Worm (Caenorhabditis elegans) whole organism, L4 larva: ENCODE data around the gene T10G3.3.

Source experiments
- F10B5.3 ChIP-seq: sonication (generic microtip); optimal IDR thresholded peaks from 2 replicates; lab custom pipeline; 2016; ENCODE audit warnings: mild to moderate bottlenecking, missing genetic modification characterization, missing compliant biosample characterization
- R02D3.7 ChIP-seq: fragments of 150-350 bp; sonication (generic microtip); optimal IDR thresholded peaks from 3 replicates; lab custom pipeline; 2014; ENCODE audit warnings: missing biosample characterization, missing genetic modification characterization
- T20F7.1 ChIP-seq: fragments of 200-800 bp; sonication (Bioruptor generic); optimal IDR thresholded peaks from 2 replicates; lab custom pipeline; 2018; ENCODE audit warnings: mild to moderate bottlenecking, missing genetic modification characterization, missing compliant biosample characterization
- Y105C5A.15 ChIP-seq: fragments of 200-800 bp; sonication (Bioruptor generic); IDR thresholded peaks from 2 replicates; pipeline ENCODE4 v1.3.6; 2022; ENCODE audit warnings: missing genetic modification characterization, missing compliant biosample characterization
- aha-1 ChIP-seq: fragments of 150-350 bp; peaks from one replicate; lab custom pipeline; 2014; ENCODE audit warnings: missing biosample characterization, missing genetic modification characterization
- ama-1 ChIP-seq: fragments of 150-350 bp; optimal IDR thresholded peaks from 2 replicates; lab custom pipeline; 2014; ENCODE audit warnings: inconsistent platforms, mixed read lengths
- ceh-28 ChIP-seq: fragments of 150-350 bp; optimal IDR thresholded peaks from 2 replicates; lab custom pipeline; 2014; ENCODE audit warnings: missing biosample characterization, missing genetic modification reagents, missing genetic modification characterization
- ceh-44 ChIP-seq: fragments of 200-800 bp; sonication (Bioruptor generic); IDR thresholded peaks from 2 replicates; pipeline ENCODE4 v1.3.6; 2022; ENCODE audit warnings: missing genetic modification reagents, missing genetic modification characterization, missing compliant biosample characterization
- ceh-62 ChIP-seq: sonication (generic microtip); optimal IDR thresholded peaks from 2 replicates; lab custom pipeline; 2017; ENCODE audit warnings: missing biosample characterization, missing genetic modification characterization
- ces-1 ChIP-seq: fragments of 150-350 bp; sonication (generic microtip); optimal IDR thresholded peaks from 4 replicates; lab custom pipeline; 2014; ENCODE audit warnings: missing biosample characterization, missing genetic modification reagents, missing genetic modification characterization
- ctbp-1 ChIP-seq: fragments of 200-800 bp; sonication (Bioruptor generic); IDR thresholded peaks from 2 replicates; pipeline ENCODE4 v1.3.6; 2022; ENCODE audit warnings: missing genetic modification reagents, missing genetic modification characterization, missing compliant biosample characterization
- daf-12 ChIP-seq: fragments of 150-350 bp; optimal IDR thresholded peaks from 2 replicates; lab custom pipeline; 2014; ENCODE audit warnings: missing biosample characterization, missing genetic modification reagents, missing genetic modification characterization
- daf-16 ChIP-seq, 3 experiments: sonication (generic microtip); optimal IDR thresholded peaks; 2 replicates each; lab custom pipeline; 2016 to 2017; ENCODE audit warnings: missing genetic modification characterization in 3 of 3, missing genetic modification reagents in 3 of 3, mild to moderate bottlenecking in 2 of 3, missing compliant biosample characterization in 2 of 3, missing biosample characterization in 1 of 3, moderate library complexity in 1 of 3
- dmd-8 ChIP-seq: fragments of 200-800 bp; sonication (Bioruptor generic); IDR thresholded peaks from 2 replicates; pipeline ENCODE4 v1.3.6; 2022; ENCODE audit warnings: missing genetic modification characterization, missing compliant biosample characterization
- dmd-9 ChIP-seq: fragments of 200-800 bp; sonication (Bioruptor generic); IDR thresholded peaks from 2 replicates; pipeline ENCODE4 v1.3.6; 2022; ENCODE audit warnings: missing genetic modification reagents, missing genetic modification characterization, missing compliant biosample characterization
- duxl-1 ChIP-seq: sonication (generic microtip); optimal IDR thresholded peaks from 2 replicates; lab custom pipeline; 2016; ENCODE audit warnings: mild to moderate bottlenecking, missing genetic modification characterization, moderate library complexity, missing compliant biosample characterization; ENCODE audit not compliant: poor library complexity
- dve-1 ChIP-seq: sonication (generic microtip); optimal IDR thresholded peaks from 2 replicates; lab custom pipeline; 2017; ENCODE audit warnings: antibody characterized with exemption, mild to moderate bottlenecking, missing genetic modification characterization, missing compliant biosample characterization; ENCODE audit not compliant: insufficient read depth
- jun-1 ChIP-seq: fragments of 150-350 bp; optimal IDR thresholded peaks from 2 replicates; lab custom pipeline; 2014; ENCODE audit warnings: missing biosample characterization, missing genetic modification reagents, missing genetic modification characterization
- lim-7 ChIP-seq: fragments of 200-800 bp; sonication (Bioruptor generic); IDR thresholded peaks from 2 replicates; pipeline ENCODE4 v1.3.6; 2022; ENCODE audit warnings: missing genetic modification characterization, missing compliant biosample characterization
- lin-15B ChIP-seq: fragments of 150-350 bp; sonication (generic microtip); optimal IDR thresholded peaks from 3 replicates; lab custom pipeline; 2014; ENCODE audit warnings: missing biosample characterization, missing genetic modification characterization
- lin-38 ChIP-seq: fragments of 200-800 bp; sonication (Bioruptor generic); IDR thresholded peaks from 2 replicates; pipeline ENCODE4 v1.3.6; 2022; ENCODE audit warnings: missing genetic modification reagents, missing genetic modification characterization, missing compliant biosample characterization
- lir-3 ChIP-seq: sonication (generic microtip); optimal IDR thresholded peaks from 2 replicates; lab custom pipeline; 2016; ENCODE audit warnings: mild to moderate bottlenecking, missing genetic modification characterization, missing compliant biosample characterization
- lsy-2 ChIP-seq, 2 experiments: fragments of 150-350 bp in 1 of 2; sonication (generic microtip) in 1 of 2; optimal IDR thresholded peaks; 2 replicates each; lab custom pipeline; 2014 to 2017; ENCODE audit warnings: missing biosample characterization in 2 of 2, missing genetic modification characterization in 2 of 2
- madf-9 ChIP-seq: fragments of 200-800 bp; sonication (Bioruptor generic); conservative IDR thresholded peaks from 2 replicates; pipeline ENCODE4 v1.3.6; 2022; ENCODE audit warnings: missing genetic modification reagents, missing genetic modification characterization, missing compliant biosample characterization
- mdl-1 ChIP-seq, 2 experiments: fragments of 150-350 bp in 1 of 2; sonication (generic microtip) in 1 of 2; optimal IDR thresholded peaks; 2 replicates each; lab custom pipeline; 2014 to 2017; ENCODE audit warnings: missing biosample characterization in 2 of 2, missing genetic modification characterization in 2 of 2
- mes-2 ChIP-seq: sonication (generic microtip); optimal IDR thresholded peaks from 2 replicates; lab custom pipeline; 2016; ENCODE audit warnings: missing genotype, mild to moderate bottlenecking, missing genetic modification characterization, missing compliant biosample characterization; ENCODE audit not compliant: poor library complexity, severe bottlenecking
- mxl-2 ChIP-seq: fragments of 200-800 bp; sonication (Bioruptor generic); conservative IDR thresholded peaks from 2 replicates; pipeline ENCODE4 v1.3.6; 2022; ENCODE audit warnings: missing genetic modification reagents, missing genetic modification characterization, missing compliant biosample characterization
- nhr-11 ChIP-seq: fragments of 150-350 bp; optimal IDR thresholded peaks from 2 replicates; lab custom pipeline; 2014; ENCODE audit warnings: missing biosample characterization, missing genetic modification characterization
- nhr-111 ChIP-seq: fragments of 200-800 bp; sonication (Bioruptor generic); optimal IDR thresholded peaks from 2 replicates; lab custom pipeline; 2018; ENCODE audit warnings: mild to moderate bottlenecking, missing genetic modification characterization, missing compliant biosample characterization
- nhr-237 ChIP-seq: sonication (generic microtip); optimal IDR thresholded peaks from 2 replicates; lab custom pipeline; 2017; ENCODE audit warnings: missing biosample characterization, missing genetic modification characterization
- nhr-25 ChIP-seq: sonication (generic microtip); optimal IDR thresholded peaks from 2 replicates; lab custom pipeline; 2017; ENCODE audit warnings: missing genetic modification characterization, mild to moderate bottlenecking, missing compliant biosample characterization, antibody characterized with exemption, moderate library complexity, borderline replicate concordance; ENCODE audit not compliant: insufficient read depth
- nhr-28 ChIP-seq: fragments of 150-350 bp; optimal IDR thresholded peaks from 2 replicates; lab custom pipeline; 2014; ENCODE audit warnings: missing biosample characterization, missing genetic modification characterization
- nhr-48 ChIP-seq: sonication (generic microtip); optimal IDR thresholded peaks from 2 replicates; lab custom pipeline; 2016; ENCODE audit warnings: mild to moderate bottlenecking, missing genetic modification characterization, missing compliant biosample characterization
- nhr-76 ChIP-seq: fragments of 150-350 bp; optimal IDR thresholded peaks from 2 replicates; lab custom pipeline; 2014; ENCODE audit warnings: missing biosample characterization, missing genetic modification characterization
- nhr-77 ChIP-seq: fragments of 150-350 bp; optimal IDR thresholded peaks from 2 replicates; lab custom pipeline; 2014; ENCODE audit warnings: missing biosample characterization, missing genetic modification characterization
- pqm-1 ChIP-seq: sonication (generic microtip); optimal IDR thresholded peaks from 2 replicates; lab custom pipeline; 2017; ENCODE audit warnings: missing biosample characterization, missing genetic modification characterization
- rbr-2 ChIP-seq: sonication (generic microtip); optimal IDR thresholded peaks from 2 replicates; lab custom pipeline; 2016; ENCODE audit warnings: missing genotype, missing genetic modification characterization, missing compliant biosample characterization
- snpc-4 ChIP-seq: fragments of 150-350 bp; optimal IDR thresholded peaks from 2 replicates; lab custom pipeline; 2014; ENCODE audit warnings: missing biosample characterization, missing genetic modification characterization
- spr-1 ChIP-seq: sonication (generic microtip); optimal IDR thresholded peaks from 2 replicates; lab custom pipeline; 2016; ENCODE audit warnings: mild to moderate bottlenecking, missing genetic modification characterization, missing compliant biosample characterization
- spr-3 ChIP-seq: fragments of 200-800 bp; sonication (Bioruptor generic); optimal IDR thresholded peaks from 2 replicates; lab custom pipeline; 2018; ENCODE audit warnings: mild to moderate bottlenecking, missing genetic modification characterization, missing compliant biosample characterization
- unc-130 ChIP-seq: sonication (generic microtip); optimal IDR thresholded peaks from 2 replicates; lab custom pipeline; 2016; ENCODE audit warnings: missing genetic modification reagents, missing genetic modification characterization, missing compliant biosample characterization
- unc-62 ChIP-seq, 3 experiments: fragments of 150-350 bp in 1 of 3; sonication (generic microtip); optimal IDR thresholded peaks in 2 of 3; peaks in 1 of 3; 1 replicate in 1 of 3; 2 replicates in 2 of 3; lab custom pipeline; 2014 to 2017; ENCODE audit warnings: missing biosample characterization in 3 of 3, missing genetic modification characterization in 3 of 3, missing genetic modification reagents in 3 of 3, missing genotype in 1 of 3
- zag-1 ChIP-seq: fragments of 150-350 bp; optimal IDR thresholded peaks from 2 replicates; lab custom pipeline; 2014; ENCODE audit warnings: missing biosample characterization, missing genetic modification characterization
- zfp-3 ChIP-seq: fragments of 200-800 bp; sonication (Bioruptor generic); conservative IDR thresholded peaks from 2 replicates; pipeline ENCODE4 v1.3.6; 2022; ENCODE audit warnings: missing genetic modification reagents, missing genetic modification characterization, missing compliant biosample characterization

Gene T10G3.3

ce11 chrV:13489830-13490229 lies at the start of gene T10G3.3:
T10G3.3 (minus strand) TSS chrV:13490199.
- TF ChIP-seq zag-1 = no peak
- no peak for TF ChIP-seq nhr-77 (tag; lab: Kevin White, UChicago)
- peak; percentile 4 for TF ChIP-seq nhr-25 (tag; lab: Kevin White, UChicago)
- peak; percentile 87 for TF ChIP-seq aha-1
- peak; percentile 63 for TF ChIP-seq nhr-28 (tag; lab: Kevin White, UChicago)
- TF ChIP-seq ceh-62 = no peak
- peak in 1 of 2 experiments; percentile 23 for TF ChIP-seq unc-62 (GFP tag; optimal IDR thresholded peaks at IDR 0.05 in 1 of 2; lab: Kevin White, UChicago)
- no peak for TF ChIP-seq unc-62 (tag; optimal IDR thresholded peaks at IDR 0.05; lab: Kevin White, UChicago)
- TF ChIP-seq zfp-3 (GFP tag; lab: Robert Waterston, UW) = no peak
- TF ChIP-seq, all 104 proteins: peak for 4

ce11 chrV:13536058-13536579 lies 46.1 kb upstream of the T10G3.3 start, which contains the start of gene frpr-5:
frpr-5 (minus strand) TSS chrV:13536108.
- TF ChIP-seq zfp-3 (GFP tag; lab: Robert Waterston, UW) (no peak), mxl-2 (GFP tag; lab: Robert Waterston, UW) (no peak), nhr-237 (tag; lab: Kevin White, UChicago) (no peak), T20F7.1 (no peak), rbr-2 (tag; lab: Kevin White, UChicago) (no peak)
- TF ChIP-seq, all 104 proteins: peak for 0

ce11 chrV:13532469-13532868 lies 42.5 kb upstream of the T10G3.3 start:
- TF ChIP-seq lin-15B (tag; lab: Kevin White, UChicago) = no peak
- TF ChIP-seq dve-1 (tag; lab: Kevin White, UChicago) = peak; percentile 46
- TF ChIP-seq mes-2 = no peak
- no peak for TF ChIP-seq R02D3.7
- no peak for TF ChIP-seq ctbp-1 (GFP tag; lab: Robert Waterston, UW)
- no peak for TF ChIP-seq lin-38 (GFP tag; lab: Robert Waterston, UW)
- peak; percentile 21 for TF ChIP-seq nhr-28 (tag; lab: Kevin White, UChicago)
- TF ChIP-seq unc-130 (GFP tag; lab: Kevin White, UChicago) = no peak
- TF ChIP-seq rbr-2 (tag; lab: Kevin White, UChicago) = no peak
- no peak for TF ChIP-seq daf-16 (GFP tag; optimal IDR thresholded peaks at IDR 0.05; lab: Kevin White, UChicago)
- TF ChIP-seq daf-16 (tag; optimal IDR thresholded peaks at IDR 0.05; lab: Kevin White, UChicago) = peak; percentile 99
- no peak for TF ChIP-seq spr-3 (GFP tag; lab: Kevin White, UChicago)

- no peak for TF ChIP-seq jun-1 (tag; lab: Kevin White, UChicago)
- no peak for TF ChIP-seq ceh-28 (tag; lab: Kevin White, UChicago)
- TF ChIP-seq mdl-1 (tag; optimal IDR thresholded peaks at IDR 0.05; lab: Kevin White, UChicago) = no peak
- TF ChIP-seq ama-1 (lab: Kevin White, UChicago) = no peak
- no peak for TF ChIP-seq Y105C5A.15 (GFP tag; lab: Robert Waterston, UW)
- TF ChIP-seq ces-1 = no peak
- TF ChIP-seq snpc-4 (tag; lab: Kevin White, UChicago) = no peak
- TF ChIP-seq unc-130 (GFP tag; lab: Kevin White, UChicago) = no peak
- peak; percentile 70 for TF ChIP-seq pqm-1 (tag; lab: Kevin White, UChicago)
- TF ChIP-seq spr-1 (tag; lab: Kevin White, UChicago) = no peak
- TF ChIP-seq lim-7 = no peak
- TF ChIP-seq F10B5.3 (tag; lab: Kevin White, UChicago) = no peak
- TF ChIP-seq nhr-25 (tag; lab: Kevin White, UChicago) = no peak
- TF ChIP-seq dmd-9 (GFP tag; lab: Robert Waterston, UW) = no peak
- TF ChIP-seq nhr-11 (tag; lab: Kevin White, UChicago) = no peak
- no peak for TF ChIP-seq nhr-76 (tag; lab: Kevin White, UChicago)
- TF ChIP-seq lir-3 (tag; lab: Kevin White, UChicago) = no peak
- TF ChIP-seq ceh-44 (GFP tag; lab: Robert Waterston, UW) = no peak
- no peak for TF ChIP-seq lin-15B (tag; lab: Kevin White, UChicago)
- no peak for TF ChIP-seq nhr-111 (GFP tag; lab: Kevin White, UChicago)
- TF ChIP-seq duxl-1 (tag; lab: Kevin White, UChicago) = no peak
- TF ChIP-seq lsy-2 (tag; optimal IDR thresholded peaks at IDR 0.05; lab: Kevin White, UChicago) = no peak
- TF ChIP-seq madf-9 = no peak
- no peak for TF ChIP-seq dmd-8
- TF ChIP-seq nhr-48 (tag; lab: Kevin White, UChicago) = no peak
- TF ChIP-seq zag-1 = no peak
- no peak for TF ChIP-seq daf-12 (tag; lab: Kevin White, UChicago)
- no peak for TF ChIP-seq ceh-62
Observed at ce11 chrV:13530698-13531097, 40.7 kb upstream of the T10G3.3 start, which contains the start of gene ttr-44. ttr-44 (minus strand) TSS chrV:13530744.
